Worm (Caenorhabditis elegans): ENCODE results near the gene R05D3.12.
"Not testable (repeated sequence)": the region's sequence is repeated elsewhere in the genome, so short reads cannot be mapped to it uniquely, and the experiment has no call there.

- not testable (repeated sequence) for TF ChIP-seq hmbx-1 (tag; optimal IDR thresholded peaks at IDR 0.05); B0310.2 (tag; optimal IDR thresholded peaks at IDR 0.05); tbx-37 (GFP tag; conservative IDR thresholded peaks at IDR 0.05)
Measured at ce11 chrIII:8339372-8339771, 41.4 kb upstream of the R05D3.12 start, which contains the start of gene clc-28.

Data from whole organism, early embryonic.